In genomic region chr2L:16620384-16620908, dm6 we compare ENCODE assay signal across 5 fruit fly cellular contexts.
A peak's percentile ranks its signal among the peaks of the same experiment; 100 is the strongest.
TF ChIP-seq lines count a peak whose summit lies in the region.

No protein-coding gene starts in this region.

- TF ChIP-seq CTCF in whole organism, embryonic (GFP tag; optimal IDR thresholded peaks at IDR 0.05; lab: Kevin White, UChicago) = peak; percentile 51

TF ChIP-seq in whole organism, adult, 20 proteins besides CTCF, POLR2A, EP300 and RAD21 (continues in another document):
- TF ChIP-seq tj (GFP tag; optimal IDR thresholded peaks at IDR 0.05; lab: Kevin White, UChicago) = peak; percentile 94
- TF ChIP-seq CG5204 (GFP tag; optimal IDR thresholded peaks at IDR 0.05; lab: Kevin White, UChicago) = no peak
- TF ChIP-seq CG33017 (tag; optimal IDR thresholded peaks at IDR 0.05; lab: Kevin White, UChicago) = no peak
- TF ChIP-seq CG7045 (GFP tag; optimal IDR thresholded peaks at IDR 0.05; lab: Kevin White, UChicago) = peak; percentile 39
- no peak for TF ChIP-seq kay (GFP tag; lab: Kevin White, UChicago; ENCODE audit: borderline replicate concordance)
- TF ChIP-seq ovo (GFP tag; optimal IDR thresholded peaks at IDR 0.05; lab: Kevin White, UChicago) = no peak
- peak; percentile 9 for TF ChIP-seq CG12768 (GFP tag; optimal IDR thresholded peaks at IDR 0.05; lab: Kevin White, UChicago)
- peak; percentile 78 for TF ChIP-seq pad (GFP tag; optimal IDR thresholded peaks at IDR 0.05; lab: Kevin White, UChicago)
- no peak for TF ChIP-seq Crg-1 (GFP tag; optimal IDR thresholded peaks at IDR 0.05; lab: Kevin White, UChicago)
- TF ChIP-seq CG7101 (tag; optimal IDR thresholded peaks at IDR 0.05; lab: Kevin White, UChicago) = peak; percentile 53
- no peak for TF ChIP-seq cic (GFP tag; optimal IDR thresholded peaks at IDR 0.05; lab: Kevin White, UChicago)
- no peak for TF ChIP-seq toe (GFP tag; optimal IDR thresholded peaks at IDR 0.05; lab: Kevin White, UChicago)
- peak; percentile 83 for TF ChIP-seq CG14711 (tag; optimal IDR thresholded peaks at IDR 0.05; lab: Kevin White, UChicago)
- no peak for TF ChIP-seq cnc (optimal IDR thresholded peaks at IDR 0.05; lab: Kevin White, UChicago)
- peak; percentile 42 for TF ChIP-seq CG1620 (GFP tag; optimal IDR thresholded peaks at IDR 0.05; lab: Kevin White, UChicago)
- no peak for TF ChIP-seq Mnt (GFP tag; optimal IDR thresholded peaks at IDR 0.05; lab: Kevin White, UChicago)
- peak; percentile 95 for TF ChIP-seq bab1 (GFP tag; optimal IDR thresholded peaks at IDR 0.05; lab: Kevin White, UChicago)
- no peak for TF ChIP-seq Clk (GFP tag; optimal IDR thresholded peaks at IDR 0.05; lab: Kevin White, UChicago)
- peak; percentile 23 for TF ChIP-seq Hr96 (GFP tag; optimal IDR thresholded peaks at IDR 0.05; lab: Kevin White, UChicago)

TF ChIP-seq in whole organism, embryonic, 481 proteins besides CTCF, POLR2A, EP300 and RAD21 (continues in another document):
- TF ChIP-seq zfh1 (GFP tag; IDR thresholded peaks at IDR 0.05; lab: Robert Waterston, UW) = peak; percentile 81
- no peak for TF ChIP-seq fd102C (GFP tag; optimal IDR thresholded peaks at IDR 0.05; lab: Kevin White, UChicago)
- TF ChIP-seq CG11093 (GFP tag; IDR thresholded peaks at IDR 0.05; lab: Robert Waterston, UW) = peak; percentile 42; the same call in 1 of the 3 replicates
- no peak for TF ChIP-seq Dip2 (GFP tag; IDR thresholded peaks at IDR 0.05; lab: Robert Waterston, UW)
- no peak for TF ChIP-seq CG11560 (tag; IDR thresholded peaks at IDR 0.05; lab: Robert Waterston, UW)
- no peak for TF ChIP-seq MBD-R2 (GFP tag; IDR thresholded peaks at IDR 0.05; lab: Robert Waterston, UW)
- TF ChIP-seq CG12659 (GFP tag; optimal IDR thresholded peaks at IDR 0.05; lab: Kevin White, UChicago) = peak; percentile 55
- no peak for TF ChIP-seq Dip3 (GFP tag; optimal IDR thresholded peaks at IDR 0.05; lab: Kevin White, UChicago)
- TF ChIP-seq Kr (GFP tag; optimal IDR thresholded peaks at IDR 0.05; lab: Kevin White, UChicago) = no peak
- TF ChIP-seq CG6272 (GFP tag; IDR thresholded peaks at IDR 0.05; lab: Robert Waterston, UW) = 0 out of 2 replicates have a peak, but pooled peaks have one; percentile 22
- no peak for TF ChIP-seq CG33557 (GFP tag; optimal IDR thresholded peaks at IDR 0.05; lab: Kevin White, UChicago)
- no peak for TF ChIP-seq CG7928 (GFP tag; optimal IDR thresholded peaks at IDR 0.05; lab: Kevin White, UChicago)
- TF ChIP-seq Ravus (GFP tag; IDR thresholded peaks at IDR 0.05; lab: Robert Waterston, UW) = no peak
- TF ChIP-seq Hey (tag; optimal IDR thresholded peaks at IDR 0.05; lab: Kevin White, UChicago) = no peak
- peak; percentile 49; the same call in 1 of the 2 replicates for TF ChIP-seq klu (GFP tag; IDR thresholded peaks at IDR 0.05; lab: Robert Waterston, UW)
- TF ChIP-seq salm (tag; optimal IDR thresholded peaks at IDR 0.05; lab: Kevin White, UChicago) = no peak
- TF ChIP-seq Fer2 (tag; optimal IDR thresholded peaks at IDR 0.05; lab: Kevin White, UChicago) = peak; percentile 1
- TF ChIP-seq CG7786 (GFP tag; optimal IDR thresholded peaks at IDR 0.05; lab: Kevin White, UChicago) = no peak
- peak; percentile 78 for TF ChIP-seq CG11696 (GFP tag; IDR thresholded peaks at IDR 0.05; lab: Robert Waterston, UW)

TF ChIP-seq in whole organism, prepupa, 60 proteins besides CTCF, POLR2A, EP300 and RAD21 (continues in another document):
- TF ChIP-seq CG8632 (GFP tag; optimal IDR thresholded peaks at IDR 0.05; lab: Kevin White, UChicago) (peak; percentile 71), Met (GFP tag; optimal IDR thresholded peaks at IDR 0.05; lab: Kevin White, UChicago) (peak; percentile 87), CG11294 (GFP tag; IDR thresholded peaks at IDR 0.05; lab: Robert Waterston, UW) (peak; percentile 40; the same call in 1 of the 2 replicates), CG6163 (GFP tag; IDR thresholded peaks at IDR 0.05; lab: Robert Waterston, UW) (peak; percentile 77; the same call in 2 of the 3 replicates), Smox (GFP tag; optimal IDR thresholded peaks at IDR 0.05; lab: Kevin White, UChicago) (peak; percentile 91), CG6808 (GFP tag; optimal IDR thresholded peaks at IDR 0.05; lab: Kevin White, UChicago) (peak; percentile 67), CG16779 (tag; optimal IDR thresholded peaks at IDR 0.05; lab: Kevin White, UChicago) (peak; percentile 1), CG9139 (GFP tag; optimal IDR thresholded peaks at IDR 0.05; lab: Kevin White, UChicago) (no peak), CG31627 (GFP tag; optimal IDR thresholded peaks at IDR 0.05; lab: Kevin White, UChicago) (peak; percentile 75), Eip75B (GFP tag; optimal IDR thresholded peaks at IDR 0.05; lab: Kevin White, UChicago) (peak; percentile 72), CG6276 (GFP tag; optimal IDR thresholded peaks at IDR 0.05; lab: Kevin White, UChicago) (peak; percentile 61), acj6 (GFP tag; optimal IDR thresholded peaks at IDR 0.05; lab: Kevin White, UChicago) (peak; percentile 74), CG34406 (GFP tag; optimal IDR thresholded peaks at IDR 0.05; lab: Kevin White, UChicago) (peak; percentile 88), esn (GFP tag; optimal IDR thresholded peaks at IDR 0.05; lab: Kevin White, UChicago) (peak; percentile 88), CG10631 (GFP tag; optimal IDR thresholded peaks at IDR 0.05; lab: Kevin White, UChicago) (peak; percentile 77), CG1621 (tag; optimal IDR thresholded peaks at IDR 0.05; lab: Kevin White, UChicago) (peak; percentile 34), Lpt (GFP tag; optimal IDR thresholded peaks at IDR 0.05; lab: Kevin White, UChicago) (no peak), CG6854 (GFP tag; optimal IDR thresholded peaks at IDR 0.05; lab: Kevin White, UChicago) (peak; percentile 84), achi (GFP tag; optimal IDR thresholded peaks at IDR 0.05; lab: Kevin White, UChicago) (peak; percentile 77)

TF ChIP-seq in whole organism, pupa, 21 proteins besides CTCF, POLR2A, EP300 and RAD21 (continues in another document):
- TF ChIP-seq CG15710 (tag; optimal IDR thresholded peaks at IDR 0.05; lab: Kevin White, UChicago) (peak; percentile 37), CG9948 (tag; optimal IDR thresholded peaks at IDR 0.05; lab: Kevin White, UChicago) (peak; percentile 71), rn (GFP tag; IDR thresholded peaks at IDR 0.05; lab: Robert Waterston, UW) (0 out of 2 replicates have a peak, but pooled peaks have one; percentile 30), Pif1A (GFP tag; optimal IDR thresholded peaks at IDR 0.05; lab: Kevin White, UChicago) (peak; percentile 80), CG32121 (GFP tag; IDR thresholded peaks at IDR 0.05; lab: Robert Waterston, UW) (peak; percentile 58; the same call in 1 of the 2 replicates), CG8159 (tag; optimal IDR thresholded peaks at IDR 0.05; lab: Kevin White, UChicago) (peak; percentile 84), CG12605 (GFP tag; IDR thresholded peaks at IDR 0.05; lab: Robert Waterston, UW) (0 out of 2 replicates have a peak, but pooled peaks have one; percentile 38), Pif1B (GFP tag; optimal IDR thresholded peaks at IDR 0.05; lab: Kevin White, UChicago) (peak; percentile 74), CG34367 (tag; optimal IDR thresholded peaks at IDR 0.05; lab: Kevin White, UChicago) (peak; percentile 38), gl (tag; optimal IDR thresholded peaks at IDR 0.05; lab: Kevin White, UChicago) (peak; percentile 20), CG13204 (GFP tag; optimal IDR thresholded peaks at IDR 0.05; lab: Kevin White, UChicago) (peak; percentile 3), CG17806 (tag; optimal IDR thresholded peaks at IDR 0.05; lab: Kevin White, UChicago) (peak; percentile 78), CG8301 (tag; optimal IDR thresholded peaks at IDR 0.05; lab: Kevin White, UChicago) (peak; percentile 72), Snoo (tag; optimal IDR thresholded peaks at IDR 0.05; lab: Kevin White, UChicago) (peak; percentile 94), CG10348 (GFP tag; IDR thresholded peaks at IDR 0.05; lab: Robert Waterston, UW) (no peak), D1 (tag; optimal IDR thresholded peaks at IDR 0.05; lab: Kevin White, UChicago) (peak; percentile 46), fd96Ca (GFP tag; IDR thresholded peaks at IDR 0.05; lab: Robert Waterston, UW) (0 out of 3 replicates have a peak, but pooled peaks have one; percentile 7), Ets98B (GFP tag; IDR thresholded peaks at IDR 0.05; lab: Robert Waterston, UW) (peak; percentile 55), CG14655 (GFP tag; optimal IDR thresholded peaks at IDR 0.05; lab: Kevin White, UChicago) (peak; percentile 68)

TF ChIP-seq in whole organism, wandering third instar larva, 38 proteins besides CTCF, POLR2A, EP300 and RAD21 (continues in another document):
- TF ChIP-seq lola (GFP tag; optimal IDR thresholded peaks at IDR 0.05; lab: Kevin White, UChicago) = no peak
- no peak for TF ChIP-seq Hnf4 (GFP tag; optimal IDR thresholded peaks at IDR 0.05; lab: Kevin White, UChicago)
- no peak for TF ChIP-seq Hr78 (GFP tag; optimal IDR thresholded peaks at IDR 0.05; lab: Kevin White, UChicago)
- no peak for TF ChIP-seq GATAd (GFP tag; optimal IDR thresholded peaks at IDR 0.05; lab: Kevin White, UChicago)
- peak; percentile 58 for TF ChIP-seq sv (GFP tag; optimal IDR thresholded peaks at IDR 0.05; lab: Kevin White, UChicago)
- TF ChIP-seq N (GFP tag; optimal IDR thresholded peaks at IDR 0.05; lab: Kevin White, UChicago) = no peak
- peak; percentile 91 for TF ChIP-seq psq (GFP tag; optimal IDR thresholded peaks at IDR 0.05; lab: Kevin White, UChicago)
- peak; percentile 0 to 80 for TF ChIP-seq foxo (GFP tag; optimal IDR thresholded peaks at IDR 0.05; lab: Kevin White, UChicago)
- TF ChIP-seq Mio (GFP tag; optimal IDR thresholded peaks at IDR 0.05; lab: Kevin White, UChicago) = no peak
- TF ChIP-seq h (GFP tag; optimal IDR thresholded peaks at IDR 0.05; lab: Kevin White, UChicago) = peak; percentile 94
- no peak for TF ChIP-seq Myc (optimal IDR thresholded peaks at IDR 0.05; lab: Kevin White, UChicago)
- peak; percentile 68 for TF ChIP-seq br (GFP tag; optimal IDR thresholded peaks at IDR 0.05; lab: Kevin White, UChicago)
- peak; percentile 80 for TF ChIP-seq Sp1 (GFP tag; optimal IDR thresholded peaks at IDR 0.05; lab: Kevin White, UChicago)
- TF ChIP-seq woc (GFP tag; optimal IDR thresholded peaks at IDR 0.05; lab: Kevin White, UChicago) = peak; percentile 81
- TF ChIP-seq dsf (GFP tag; optimal IDR thresholded peaks at IDR 0.05; lab: Kevin White, UChicago; ENCODE audit: borderline replicate concordance) = no peak
- TF ChIP-seq brk (GFP tag; optimal IDR thresholded peaks at IDR 0.05; lab: Kevin White, UChicago) = peak; percentile 43
- peak; percentile 84 for TF ChIP-seq rgr (GFP tag; optimal IDR thresholded peaks at IDR 0.05; lab: Kevin White, UChicago)
- TF ChIP-seq dl (GFP tag; optimal IDR thresholded peaks at IDR 0.05; lab: Kevin White, UChicago; ENCODE audit: insufficient read depth in 1 of 2, partially characterized antibody in 2 of 2) = no peak
- no peak for TF ChIP-seq Dif (GFP tag; optimal IDR thresholded peaks at IDR 0.05; lab: Kevin White, UChicago; ENCODE audit: partially characterized antibody)
- TF ChIP-seq sage (GFP tag; optimal IDR thresholded peaks at IDR 0.05; lab: Kevin White, UChicago) = peak; percentile 67
- TF ChIP-seq pan (optimal IDR thresholded peaks at IDR 0.05; lab: Kevin White, UChicago) = no peak
- TF ChIP-seq CrebA (GFP tag; optimal IDR thresholded peaks at IDR 0.05; lab: Kevin White, UChicago; ENCODE audit: borderline replicate concordance) = peak; percentile 8
- TF ChIP-seq Hr83 (GFP tag; optimal IDR thresholded peaks at IDR 0.05; lab: Kevin White, UChicago; ENCODE audit: poor library complexity, severe bottlenecking) = no peak
